Fruit fly (Drosophila melanogaster) whole organism, embryonic: ENCODE data around the gene CG6791.
A peak's percentile ranks its signal among the peaks of the same experiment; 100 is the strongest.

Experiments used
- ATbp ChIP-seq: fragments of 200-800 bp; sonication (Bioruptor generic); optimal IDR thresholded peaks from 2 replicates; lab custom pipeline; 2017; ENCODE audit warnings: missing biosample characterization, mild to moderate bottlenecking, missing genetic modification characterization, missing genetic modification reagents
- Abd-B ChIP-seq: fragments of 200-800 bp; sonication (Bioruptor generic); optimal IDR thresholded peaks from 2 replicates; lab custom pipeline; 2018; ENCODE audit warnings: missing biosample characterization, mild to moderate bottlenecking, missing genetic modification characterization, moderate library complexity
- CG10462 ChIP-seq: fragments of 200-800 bp; sonication (Bioruptor generic); optimal IDR thresholded peaks from 2 replicates; lab custom pipeline; 2016; ENCODE audit warnings: missing biosample characterization, missing genetic modification characterization
- CG10543 ChIP-seq: fragments of 200-800 bp; sonication (Bioruptor generic); optimal IDR thresholded peaks from 3 replicates; lab custom pipeline; 2017; ENCODE audit warnings: missing biosample characterization, mild to moderate bottlenecking, missing genetic modification characterization, moderate library complexity
- CG11695 ChIP-seq: fragments of 200-800 bp; sonication (Bioruptor generic); IDR thresholded peaks from 3 replicates; pipeline ENCODE4 v1.3.6; 2022; ENCODE audit warnings: missing biosample characterization, missing genetic modification characterization
- CG13123 ChIP-seq: fragments of 200-800 bp; sonication (Bioruptor generic); optimal IDR thresholded peaks from 2 replicates; lab custom pipeline; 2016; ENCODE audit warnings: missing biosample characterization, missing genetic modification characterization
- CG13296 ChIP-seq: fragments of 200-800 bp; sonication (Bioruptor generic); optimal IDR thresholded peaks from 3 replicates; lab custom pipeline; 2018; ENCODE audit warnings: missing biosample characterization, mild to moderate bottlenecking, missing genetic modification characterization
- CG15011 ChIP-seq: fragments of 200-800 bp; sonication (Bioruptor generic); optimal IDR thresholded peaks from 3 replicates; lab custom pipeline; 2018; ENCODE audit warnings: missing biosample characterization, mild to moderate bottlenecking, missing genetic modification characterization
- CG1529 ChIP-seq: fragments of 200-800 bp; sonication (Bioruptor generic); optimal IDR thresholded peaks from 3 replicates; lab custom pipeline; 2018; ENCODE audit warnings: missing biosample characterization, missing genetic modification characterization
- CG17912 ChIP-seq: fragments of 200-800 bp; sonication (Bioruptor generic); optimal IDR thresholded peaks from 2 replicates; lab custom pipeline; 2018; ENCODE audit warnings: missing biosample characterization, mild to moderate bottlenecking, missing genetic modification characterization
- CG18599 ChIP-seq: fragments of 200-800 bp; sonication (Bioruptor generic); optimal IDR thresholded peaks from 3 replicates; lab custom pipeline; 2017; ENCODE audit warnings: missing biosample characterization, missing genetic modification characterization, mild to moderate bottlenecking, moderate library complexity, missing genetic modification reagents
- CG31224 ChIP-seq: fragments of 200-800 bp; sonication (Bioruptor generic); IDR thresholded peaks from 2 replicates; pipeline ENCODE4 v1.3.6; 2022; ENCODE audit warnings: missing biosample characterization, missing genetic modification characterization
- CG31365 ChIP-seq: fragments of 200-800 bp; sonication (Bioruptor generic); optimal IDR thresholded peaks from 2 replicates; lab custom pipeline; 2018; ENCODE audit warnings: missing biosample characterization, mild to moderate bottlenecking, missing genetic modification characterization
- CG31388 ChIP-seq: fragments of 200-800 bp; sonication (Bioruptor generic); optimal IDR thresholded peaks from 2 replicates; lab custom pipeline; 2016; ENCODE audit warnings: missing biosample characterization, missing genetic modification characterization
- CG3163 ChIP-seq: fragments of 200-800 bp; sonication (Bioruptor generic); optimal IDR thresholded peaks from 3 replicates; lab custom pipeline; 2016; ENCODE audit warnings: missing biosample characterization, missing genetic modification characterization
- CG3995 ChIP-seq: fragments of 200-800 bp; sonication (Bioruptor generic); optimal IDR thresholded peaks from 3 replicates; lab custom pipeline; 2016; ENCODE audit warnings: missing biosample characterization, missing genetic modification characterization
- CG42726 ChIP-seq: fragments of 200-800 bp; sonication (Bioruptor generic); IDR thresholded peaks from 2 replicates; pipeline ENCODE4 v1.3.6; 2022; ENCODE audit warnings: missing biosample characterization, missing genetic modification characterization; ENCODE audit not compliant: partially characterized antibody
- CG6254 ChIP-seq: fragments of 200-800 bp; sonication (Bioruptor generic); optimal IDR thresholded peaks from 3 replicates; lab custom pipeline; 2017; ENCODE audit warnings: mild to moderate bottlenecking, missing biosample characterization, missing genetic modification reagents, missing genetic modification characterization
- CG7357 ChIP-seq: fragments of 200-800 bp; sonication (Bioruptor generic); IDR thresholded peaks from 3 replicates; pipeline ENCODE4 v1.3.6; 2022; ENCODE audit warnings: missing biosample characterization, missing genetic modification characterization
- CG7372 ChIP-seq: fragments of 200-800 bp; sonication (Bioruptor generic); IDR thresholded peaks from 2 replicates; pipeline ENCODE4 v1.3.6; 2022; ENCODE audit warnings: missing biosample characterization, missing genetic modification characterization
- CG8089 ChIP-seq: fragments of 200-800 bp; sonication (Bioruptor generic); optimal IDR thresholded peaks from 3 replicates; lab custom pipeline; 2016; ENCODE audit warnings: missing biosample characterization, missing genetic modification characterization
- CG9609 ChIP-seq: fragments of 200-800 bp; sonication (Bioruptor generic); optimal IDR thresholded peaks from 3 replicates; lab custom pipeline; 2016; ENCODE audit warnings: missing biosample characterization, missing genetic modification characterization
- Hr39 ChIP-seq: fragments of >200 bp; optimal IDR thresholded peaks from 2 replicates; lab custom pipeline; 2017
- Hr51 ChIP-seq, 2 experiments: fragments of 200-800 bp; sonication (Bioruptor generic); optimal IDR thresholded peaks; 2 replicates in 1 of 2; 3 replicates in 1 of 2; lab custom pipeline; 2016 to 2018; ENCODE audit warnings: missing biosample characterization in 2 of 2, missing genetic modification characterization in 2 of 2, mild to moderate bottlenecking in 1 of 2, moderate library complexity in 1 of 2
- Hr78 ChIP-seq, 2 experiments: fragments of 200-800 bp in 1 of 2; fragments of >200 bp in 1 of 2; sonication (Bioruptor generic) in 1 of 2; optimal IDR thresholded peaks; 2 replicates each; lab custom pipeline; 2017 to 2019; ENCODE audit warnings: missing biosample characterization in 2 of 2, missing genetic modification characterization in 2 of 2, mild to moderate bottlenecking in 1 of 2, moderate library complexity in 1 of 2
- Mes4 ChIP-seq: fragments of 200-800 bp; sonication (Bioruptor generic); optimal IDR thresholded peaks from 2 replicates; lab custom pipeline; 2016; ENCODE audit warnings: missing biosample characterization, missing genetic modification characterization
- NC2α ChIP-seq: fragments of 200-800 bp; sonication (Bioruptor generic); optimal IDR thresholded peaks from 2 replicates; lab custom pipeline; 2016; ENCODE audit warnings: missing biosample characterization, missing genetic modification characterization
- Rfx ChIP-seq: fragments of 200-800 bp; sonication (Bioruptor generic); IDR thresholded peaks from 2 replicates; pipeline ENCODE4 v1.3.6; 2022; ENCODE audit warnings: missing biosample characterization, missing genetic modification characterization
- Sox100B ChIP-seq: fragments of 200-800 bp; sonication (Bioruptor generic); optimal IDR thresholded peaks from 3 replicates; lab custom pipeline; 2018; ENCODE audit warnings: missing biosample characterization, mild to moderate bottlenecking, missing genetic modification characterization
- Taf1 ChIP-seq: fragments of 200-800 bp; sonication (Bioruptor generic); IDR thresholded peaks from 2 replicates; pipeline ENCODE4 v1.3.6; 2022; ENCODE audit warnings: missing biosample characterization, missing genetic modification characterization
- Tbp ChIP-seq: fragments of >200 bp; optimal IDR thresholded peaks from 2 replicates; lab custom pipeline; 2018; ENCODE audit warnings: missing biosample characterization, missing genetic modification characterization
- ab ChIP-seq: fragments of 200-800 bp; sonication (Bioruptor generic); optimal IDR thresholded peaks from 2 replicates; lab custom pipeline; 2016; ENCODE audit warnings: missing biosample characterization, missing genetic modification characterization
- btn ChIP-seq: fragments of 200-800 bp; sonication (Bioruptor generic); optimal IDR thresholded peaks from 2 replicates; lab custom pipeline; 2016; ENCODE audit warnings: missing biosample characterization, missing genetic modification characterization
- caup ChIP-seq: fragments of 200-800 bp; sonication (Bioruptor generic); optimal IDR thresholded peaks from 3 replicates; lab custom pipeline; 2017; ENCODE audit warnings: missing biosample characterization, mild to moderate bottlenecking, missing genetic modification characterization, moderate library complexity; ENCODE audit not compliant: severe bottlenecking
- chm ChIP-seq: fragments of 200-800 bp; sonication (Bioruptor generic); IDR thresholded peaks from 2 replicates; pipeline ENCODE4 v1.3.6; 2022; ENCODE audit warnings: missing biosample characterization, missing genetic modification characterization
- dysf ChIP-seq: fragments of 200-800 bp; sonication (Bioruptor generic); IDR thresholded peaks from 3 replicates; pipeline ENCODE4 v1.3.6; 2022; ENCODE audit warnings: missing biosample characterization, missing genetic modification characterization
- ems ChIP-seq: fragments of 200-800 bp; sonication (Bioruptor generic); optimal IDR thresholded peaks from 3 replicates; lab custom pipeline; 2016; ENCODE audit warnings: missing biosample characterization, missing genetic modification characterization
- eve ChIP-seq, 2 experiments: fragments of >200 bp; optimal IDR thresholded peaks; 2 replicates each; lab custom pipeline; 2017; ENCODE audit warnings: missing biosample characterization in 2 of 2, missing genetic modification characterization in 2 of 2
- exex ChIP-seq: fragments of 200-800 bp; sonication (Bioruptor generic); optimal IDR thresholded peaks from 4 replicates; lab custom pipeline; 2018; ENCODE audit warnings: missing biosample characterization, mild to moderate bottlenecking, missing genetic modification characterization, moderate library complexity
- fd102C ChIP-seq: fragments of 200-800 bp; sonication (Bioruptor generic); optimal IDR thresholded peaks from 2 replicates; lab custom pipeline; 2018; ENCODE audit warnings: missing biosample characterization, mild to moderate bottlenecking, missing genetic modification characterization, moderate library complexity
- fd3F ChIP-seq: fragments of 200-800 bp; sonication (Bioruptor generic); optimal IDR thresholded peaks from 2 replicates; lab custom pipeline; 2018; ENCODE audit warnings: missing biosample characterization, mild to moderate bottlenecking, missing genetic modification characterization, moderate library complexity
- ftz-f1 ChIP-seq: fragments of 200-800 bp; sonication (Bioruptor generic); optimal IDR thresholded peaks from 2 replicates; lab custom pipeline; 2016; ENCODE audit warnings: missing biosample characterization, missing genetic modification characterization
- ind ChIP-seq: fragments of 200-800 bp; sonication (Bioruptor generic); optimal IDR thresholded peaks from 3 replicates; lab custom pipeline; 2016; ENCODE audit warnings: missing biosample characterization, missing genetic modification characterization
- jigr1 ChIP-seq: fragments of 200-800 bp; sonication (Bioruptor generic); IDR thresholded peaks from 3 replicates; pipeline ENCODE4 v1.3.6; 2022; ENCODE audit warnings: missing biosample characterization, missing genetic modification characterization
- mirr ChIP-seq: fragments of 200-800 bp; sonication (Bioruptor generic); optimal IDR thresholded peaks from 3 replicates; lab custom pipeline; 2018; ENCODE audit warnings: missing biosample characterization, mild to moderate bottlenecking, missing genetic modification characterization
- onecut ChIP-seq: fragments of 200-800 bp; sonication (Bioruptor generic); IDR thresholded peaks from 2 replicates; pipeline ENCODE4 v1.3.6; 2022; ENCODE audit warnings: missing biosample characterization, missing genetic modification characterization
- otp ChIP-seq: fragments of 200-800 bp; sonication (Bioruptor generic); IDR thresholded peaks from 3 replicates; pipeline ENCODE4, ENCODE4 v1.3.6; 2022; ENCODE audit warnings: missing biosample characterization, missing genetic modification characterization
- pho ChIP-seq: fragments of 200-800 bp; sonication (Bioruptor generic); optimal IDR thresholded peaks from 2 replicates; lab custom pipeline; 2016; ENCODE audit warnings: missing biosample characterization, missing genetic modification characterization
- phol ChIP-seq: fragments of 200-800 bp; sonication (Bioruptor generic); optimal IDR thresholded peaks from 3 replicates; lab custom pipeline; 2018; ENCODE audit warnings: missing biosample characterization, mild to moderate bottlenecking, missing genetic modification characterization, moderate library complexity
- prd ChIP-seq, 3 experiments: fragments of >200 bp in 2 of 3; fragments of 200-800 bp in 1 of 3; sonication (Bioruptor generic) in 1 of 3; optimal IDR thresholded peaks in 2 of 3; IDR thresholded peaks in 1 of 3; 2 replicates in 2 of 3; 3 replicates in 1 of 3; pipeline versions ENCODE4 v1.3.6 to Lab custom; 2017 to 2022; ENCODE audit warnings: missing biosample characterization in 1 of 3, missing genetic modification characterization in 1 of 3
- run ChIP-seq: fragments of 200-800 bp; sonication (Bioruptor generic); optimal IDR thresholded peaks from 3 replicates; lab custom pipeline; 2018; ENCODE audit warnings: missing biosample characterization, mild to moderate bottlenecking, missing genetic modification characterization

Gene CG6791

DNA sequence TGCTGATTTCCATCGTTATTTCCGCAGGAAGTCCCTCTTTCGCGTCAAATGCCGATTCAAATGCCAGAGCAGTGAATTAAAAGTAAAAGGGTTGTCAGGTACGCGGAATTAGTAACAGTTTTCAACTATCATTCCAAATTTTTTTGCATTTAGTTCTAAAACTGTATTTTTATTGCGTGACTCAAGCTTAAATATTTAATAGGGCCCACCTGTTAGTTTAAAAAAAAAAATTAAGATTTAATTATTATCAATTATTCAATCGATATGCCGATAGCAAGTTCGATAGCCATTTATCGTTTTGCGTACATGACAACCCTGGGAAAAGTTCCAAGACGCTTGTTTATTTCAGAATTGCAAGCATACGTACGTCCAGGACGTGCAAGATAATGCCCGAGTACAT, 33.1 kb upstream of the CG6791 start, which contains the start of gene CG14711 (continued):
- peak; percentile 60 for TF ChIP-seq exex (tag; lab: Kevin White, UChicago)
- TF ChIP-seq CG18599 (GFP tag; lab: Kevin White, UChicago): no peak
- no peak for TF ChIP-seq Hr39 (lab: Kevin White, UChicago)
- TF ChIP-seq run (tag; lab: Kevin White, UChicago): no peak
- peak; percentile 96 for TF ChIP-seq CG3995
- TF ChIP-seq CG3163 (GFP tag; lab: Kevin White, UChicago): peak; percentile 6
- peak; percentile 91 for TF ChIP-seq Abd-B
- TF ChIP-seq Hr78 (GFP tag; optimal IDR thresholded peaks at IDR 0.05; lab: Kevin White, UChicago): no peak
- TF ChIP-seq ATbp (GFP tag; lab: Kevin White, UChicago): peak; percentile 65
- TF ChIP-seq CG17912: peak; percentile 65
- TF ChIP-seq otp (GFP tag; lab: Robert Waterston, UW): peak; percentile 83
- TF ChIP-seq CG7372 (GFP tag; lab: Robert Waterston, UW): peak; percentile 81
- peak; percentile 27 for TF ChIP-seq NC2α (GFP tag; lab: Kevin White, UChicago)
- peak; percentile 58 for TF ChIP-seq mirr (GFP tag; lab: Kevin White, UChicago)
- no peak for TF ChIP-seq ab (GFP tag; lab: Kevin White, UChicago)
- peak; percentile 72 for TF ChIP-seq CG6254 (GFP tag; lab: Kevin White, UChicago)
- TF ChIP-seq Tbp (GFP tag; lab: Kevin White, UChicago): no peak
- no peak for TF ChIP-seq prd (optimal IDR thresholded peaks at IDR 0.05; lab: Kevin White, UChicago)
- TF ChIP-seq prd (GFP tag; IDR thresholded peaks at IDR 0.05; lab: Robert Waterston, UW): peak; percentile 85
- TF ChIP-seq btn: peak; percentile 8
- peak; percentile 83 for TF ChIP-seq CG10462
- TF ChIP-seq CG31388 (GFP tag; lab: Kevin White, UChicago): peak; percentile 62
- TF ChIP-seq phol (tag; lab: Kevin White, UChicago): peak; percentile 88
- peak; percentile 69 for TF ChIP-seq CG31224 (GFP tag; lab: Robert Waterston, UW)
- peak; percentile 62; the same call in 2 of the 3 replicates for TF ChIP-seq CG7357
- TF ChIP-seq Hr51 (GFP tag; optimal IDR thresholded peaks at IDR 0.05; lab: Kevin White, UChicago): peak in 1 of 2 experiments; percentile 64
- TF ChIP-seq CG1529: peak; percentile 69
- peak; percentile 83 for TF ChIP-seq caup (GFP tag; lab: Kevin White, UChicago)
- TF ChIP-seq CG11695 (GFP tag; lab: Robert Waterston, UW): peak; percentile 82
- TF ChIP-seq dysf (GFP tag; lab: Robert Waterston, UW): peak; percentile 78
- peak; percentile 86 for TF ChIP-seq ind
- no peak for TF ChIP-seq eve (GFP tag; optimal IDR thresholded peaks at IDR 0.05; lab: Kevin White, UChicago)
- TF ChIP-seq fd3F: peak; percentile 76
- TF ChIP-seq CG10543 (GFP tag; lab: Kevin White, UChicago): peak; percentile 81
- peak; percentile 73 for TF ChIP-seq chm
- TF ChIP-seq Mes4 (GFP tag; lab: Kevin White, UChicago): peak; percentile 53
- peak; percentile 51 for TF ChIP-seq Taf1 (GFP tag; lab: Robert Waterston, UW)
- no peak for TF ChIP-seq CG15011 (GFP tag; lab: Kevin White, UChicago)
- peak; percentile 49 for TF ChIP-seq CG9609
- TF ChIP-seq ems (GFP tag; lab: Kevin White, UChicago): peak; percentile 80
- no peak for TF ChIP-seq jigr1 (GFP tag; lab: Robert Waterston, UW)
- peak; percentile 40 for TF ChIP-seq ftz-f1
- TF ChIP-seq onecut (GFP tag; lab: Robert Waterston, UW): peak; percentile 71
- TF ChIP-seq CG8089 (GFP tag; lab: Kevin White, UChicago): peak; percentile 63
- peak; percentile 88 for TF ChIP-seq Rfx (GFP tag; lab: Robert Waterston, UW)
- no peak for TF ChIP-seq Sox100B (GFP tag; lab: Kevin White, UChicago)
- TF ChIP-seq CG42726 (GFP tag; lab: Robert Waterston, UW): no peak
- peak; percentile 31 for TF ChIP-seq fd102C (GFP tag; lab: Kevin White, UChicago)
- peak; percentile 75 for TF ChIP-seq pho (GFP tag; lab: Kevin White, UChicago)
- TF ChIP-seq CG13123 (GFP tag; lab: Kevin White, UChicago): peak; percentile 68
- no peak for TF ChIP-seq CG31365 (tag; lab: Kevin White, UChicago)
- TF ChIP-seq CG13296 (GFP tag; lab: Kevin White, UChicago): peak; percentile 85
